Fruit fly (Drosophila melanogaster) whole organism, embryonic: ENCODE results near the gene mirr.

ENCODE experiments used
- Atf3 ChIP-seq: fragments of 200-800 bp; sonication (Bioruptor generic); optimal IDR thresholded peaks from 3 replicates; lab custom pipeline; 2016; ENCODE audit warnings: missing biosample characterization, missing genetic modification characterization
- BEAF-32 ChIP-seq: fragments of 200-800 bp; sonication (Bioruptor generic); optimal IDR thresholded peaks from 3 replicates; lab custom pipeline; 2017; ENCODE audit warnings: missing biosample characterization, missing genetic modification characterization, mild to moderate bottlenecking, moderate library complexity, missing genetic modification reagents
- CG10321 ChIP-seq: fragments of 200-800 bp; sonication (Bioruptor generic); IDR thresholded peaks from 2 replicates; pipeline ENCODE4 v1.3.6; 2022; ENCODE audit warnings: missing biosample characterization, missing genetic modification characterization
- CG10565 ChIP-seq: fragments of 200-800 bp; sonication (Bioruptor generic); optimal IDR thresholded peaks from 3 replicates; lab custom pipeline; 2016; ENCODE audit warnings: missing biosample characterization, mild to moderate bottlenecking, missing genetic modification characterization
- CG11247 ChIP-seq: fragments of 200-800 bp; sonication (Bioruptor generic); IDR thresholded peaks from 2 replicates; pipeline ENCODE4 v1.3.6; 2022; ENCODE audit warnings: missing biosample characterization, missing genetic modification characterization
- CG14860 ChIP-seq: fragments of 200-800 bp; sonication (Bioruptor generic); IDR thresholded peaks from 3 replicates; pipeline ENCODE4 v1.3.6; 2022; ENCODE audit warnings: missing biosample characterization, missing genetic modification characterization; ENCODE audit not compliant: partially characterized antibody
- CG14965 ChIP-seq: fragments of 200-800 bp; sonication (Bioruptor generic); optimal IDR thresholded peaks from 2 replicates; lab custom pipeline; 2016; ENCODE audit warnings: missing biosample characterization, missing genetic modification characterization, borderline replicate concordance
- CG15011 ChIP-seq: fragments of 200-800 bp; sonication (Bioruptor generic); optimal IDR thresholded peaks from 3 replicates; lab custom pipeline; 2018; ENCODE audit warnings: missing biosample characterization, mild to moderate bottlenecking, missing genetic modification characterization
- CG16813 ChIP-seq: fragments of 200-800 bp; sonication (Bioruptor generic); IDR thresholded peaks from 3 replicates; pipeline ENCODE4 v1.3.6; 2022; ENCODE audit warnings: missing biosample characterization, missing genetic modification characterization; ENCODE audit not compliant: partially characterized antibody
- CG16863 ChIP-seq: fragments of 200-800 bp; sonication (Bioruptor generic); optimal IDR thresholded peaks from 3 replicates; lab custom pipeline; 2016; ENCODE audit warnings: missing biosample characterization, missing genetic modification characterization
- CG18011 ChIP-seq: fragments of 200-800 bp; sonication (Bioruptor generic); optimal IDR thresholded peaks from 2 replicates; lab custom pipeline; 2017; ENCODE audit warnings: missing biosample characterization, missing genetic modification characterization, mild to moderate bottlenecking, moderate library complexity, missing genotype
- CG18262 ChIP-seq: fragments of 200-800 bp; optimal IDR thresholded peaks from 3 replicates; lab custom pipeline; 2019; ENCODE audit warnings: missing biosample characterization, mild to moderate bottlenecking, missing genetic modification characterization, moderate library complexity
- CG2712 ChIP-seq: fragments of 200-800 bp; optimal IDR thresholded peaks from 3 replicates; lab custom pipeline; 2019; ENCODE audit warnings: missing biosample characterization, mild to moderate bottlenecking, missing genetic modification characterization, moderate library complexity
- CG3726 ChIP-seq: fragments of 200-800 bp; sonication (Bioruptor generic); IDR thresholded peaks from 3 replicates; pipeline ENCODE4, ENCODE4 v1.3.6; 2022; ENCODE audit warnings: missing biosample characterization, missing genetic modification characterization
- CG3838 ChIP-seq: fragments of 200-800 bp; sonication (Bioruptor generic); optimal IDR thresholded peaks from 3 replicates; lab custom pipeline; 2016; ENCODE audit warnings: missing biosample characterization, missing genetic modification characterization
- CG3995 ChIP-seq: fragments of 200-800 bp; sonication (Bioruptor generic); optimal IDR thresholded peaks from 3 replicates; lab custom pipeline; 2016; ENCODE audit warnings: missing biosample characterization, missing genetic modification characterization
- CG7963 ChIP-seq: fragments of 200-800 bp; sonication (Bioruptor generic); IDR thresholded peaks from 3 replicates; pipeline ENCODE4 v1.3.6; 2022; ENCODE audit warnings: missing biosample characterization, missing genetic modification characterization; ENCODE audit not compliant: partially characterized antibody
- CG9437 ChIP-seq: fragments of 200-800 bp; sonication (Bioruptor generic); optimal IDR thresholded peaks from 2 replicates; lab custom pipeline; 2018; ENCODE audit warnings: missing biosample characterization, mild to moderate bottlenecking, missing genetic modification characterization
- D19A ChIP-seq: fragments of 200-800 bp; optimal IDR thresholded peaks from 3 replicates; lab custom pipeline; 2019; ENCODE audit warnings: missing biosample characterization, mild to moderate bottlenecking, missing genetic modification characterization, moderate library complexity
- Deaf1 ChIP-seq: fragments of 200-800 bp; optimal IDR thresholded peaks from 3 replicates; lab custom pipeline; 2019; ENCODE audit warnings: missing biosample characterization, mild to moderate bottlenecking, missing genetic modification characterization, moderate library complexity
- Dll ChIP-seq: fragments of 200-800 bp; sonication (Bioruptor generic); IDR thresholded peaks from 4 replicates; pipeline ENCODE4 v1.3.6; 2022; ENCODE audit warnings: missing biosample characterization, missing genetic modification characterization; ENCODE audit not compliant: partially characterized antibody
- Dref ChIP-seq: fragments of 200-800 bp; sonication (Bioruptor generic); IDR thresholded peaks from 2 replicates; pipeline ENCODE4 v1.3.6; 2022; ENCODE audit warnings: missing biosample characterization, missing genetic modification characterization
- Elba2 ChIP-seq: fragments of 200-800 bp; sonication (Bioruptor generic); optimal IDR thresholded peaks from 3 replicates; lab custom pipeline; 2016; ENCODE audit warnings: missing biosample characterization, missing genetic modification characterization
- Rfx ChIP-seq: fragments of 200-800 bp; sonication (Bioruptor generic); IDR thresholded peaks from 2 replicates; pipeline ENCODE4 v1.3.6; 2022; ENCODE audit warnings: missing biosample characterization, missing genetic modification characterization
- Scr ChIP-seq: fragments of 200-800 bp; sonication (Bioruptor generic); IDR thresholded peaks from 2 replicates; pipeline ENCODE4 v1.3.6; 2022; ENCODE audit warnings: missing biosample characterization, missing genetic modification characterization; ENCODE audit not compliant: partially characterized antibody
- Sox102F ChIP-seq: fragments of 200-800 bp; sonication (Bioruptor generic); optimal IDR thresholded peaks from 2 replicates; lab custom pipeline; 2018; ENCODE audit warnings: missing biosample characterization, mild to moderate bottlenecking, missing genetic modification characterization, moderate library complexity
- YL-1 ChIP-seq: fragments of 200-800 bp; sonication (Bioruptor generic); optimal IDR thresholded peaks from 3 replicates; lab custom pipeline; 2017; ENCODE audit warnings: missing biosample characterization, mild to moderate bottlenecking, missing genetic modification characterization
- ab ChIP-seq: fragments of 200-800 bp; sonication (Bioruptor generic); optimal IDR thresholded peaks from 2 replicates; lab custom pipeline; 2016; ENCODE audit warnings: missing biosample characterization, missing genetic modification characterization
- cas ChIP-seq: fragments of 200-800 bp; sonication (Bioruptor generic); IDR thresholded peaks from 2 replicates; pipeline ENCODE4 v1.3.6; 2022; ENCODE audit warnings: missing biosample characterization, missing genetic modification characterization
- cg ChIP-seq: fragments of 200-800 bp; sonication (Bioruptor generic); optimal IDR thresholded peaks from 3 replicates; lab custom pipeline; 2019; ENCODE audit warnings: missing biosample characterization, mild to moderate bottlenecking, missing genetic modification characterization, moderate library complexity
- crol ChIP-seq: fragments of 200-800 bp; sonication (Bioruptor generic); IDR thresholded peaks from 2 replicates; pipeline ENCODE4 v1.3.6; 2022; ENCODE audit warnings: missing biosample characterization, missing genetic modification characterization
- dimm ChIP-seq: fragments of 200-800 bp; sonication (Bioruptor generic); IDR thresholded peaks from 2 replicates; pipeline ENCODE4 v1.3.6; 2022; ENCODE audit warnings: missing biosample characterization, missing genetic modification characterization
- ewg ChIP-seq: fragments of 200-800 bp; sonication (Bioruptor generic); optimal IDR thresholded peaks from 3 replicates; lab custom pipeline; 2017; ENCODE audit warnings: mild to moderate bottlenecking, missing biosample characterization, missing genetic modification reagents, missing genetic modification characterization
- fru ChIP-seq: fragments of >200 bp; optimal IDR thresholded peaks from 2 replicates; lab custom pipeline; 2017
- her ChIP-seq: fragments of 200-800 bp; sonication (Bioruptor generic); optimal IDR thresholded peaks from 2 replicates; lab custom pipeline; 2016; ENCODE audit warnings: missing biosample characterization, missing genetic modification characterization
- insv ChIP-seq, 2 experiments: fragments of 200-800 bp; sonication (Bioruptor generic); optimal IDR thresholded peaks; 3 replicates each; lab custom pipeline; 2016 to 2018; ENCODE audit warnings: missing biosample characterization in 2 of 2, missing genetic modification characterization in 2 of 2
- lmd ChIP-seq: fragments of 200-800 bp; sonication (Bioruptor generic); IDR thresholded peaks from 2 replicates; pipeline ENCODE4 v1.3.6; 2022; ENCODE audit warnings: missing biosample characterization, missing genetic modification characterization
- mld ChIP-seq: fragments of 200-800 bp; sonication (Bioruptor generic); IDR thresholded peaks from 3 replicates; pipeline ENCODE4 v1.3.6; 2022; ENCODE audit warnings: missing biosample characterization, missing genetic modification characterization; ENCODE audit not compliant: partially characterized antibody
- nerfin-1 ChIP-seq: fragments of 200-800 bp; sonication (Bioruptor generic); optimal IDR thresholded peaks from 3 replicates; lab custom pipeline; 2019; ENCODE audit warnings: missing biosample characterization, mild to moderate bottlenecking, missing genetic modification characterization, moderate library complexity
- nerfin-2 ChIP-seq: fragments of 200-800 bp; sonication (Bioruptor generic); IDR thresholded peaks from 2 replicates; pipeline ENCODE4 v1.3.6; 2022; ENCODE audit warnings: missing biosample characterization, missing genetic modification characterization; ENCODE audit not compliant: partially characterized antibody
- onecut ChIP-seq: fragments of 200-800 bp; sonication (Bioruptor generic); IDR thresholded peaks from 2 replicates; pipeline ENCODE4 v1.3.6; 2022; ENCODE audit warnings: missing biosample characterization, missing genetic modification characterization
- org-1 ChIP-seq: fragments of 200-800 bp; sonication (Bioruptor generic); optimal IDR thresholded peaks from 2 replicates; lab custom pipeline; 2017; ENCODE audit warnings: missing biosample characterization, missing genetic modification characterization
- rib ChIP-seq: fragments of 200-800 bp; sonication (Bioruptor generic); IDR thresholded peaks from 2 replicates; pipeline ENCODE4 v1.3.6; 2022; ENCODE audit warnings: missing biosample characterization, missing genetic modification characterization
- sim ChIP-seq: fragments of 200-800 bp; sonication (Bioruptor generic); IDR thresholded peaks from 2 replicates; pipeline ENCODE4 v1.3.6; 2022; ENCODE audit warnings: missing biosample characterization, missing genetic modification characterization
- sr ChIP-seq: fragments of 200-800 bp; sonication (Bioruptor generic); IDR thresholded peaks from 3 replicates; pipeline ENCODE4 v1.3.6; 2022; ENCODE audit warnings: missing biosample characterization, missing genetic modification characterization
- ttk ChIP-seq: fragments of 200-800 bp; sonication (Bioruptor generic); IDR thresholded peaks from 2 replicates; pipeline ENCODE4 v2.1.2; 2022; ENCODE audit warnings: missing biosample characterization, missing genetic modification characterization
- zfh1 ChIP-seq: fragments of 200-800 bp; sonication (Bioruptor generic); IDR thresholded peaks from 3 replicates; pipeline ENCODE4 v1.3.6; 2022; ENCODE audit warnings: missing biosample characterization, missing genetic modification characterization

The mirr gene

DNA sequence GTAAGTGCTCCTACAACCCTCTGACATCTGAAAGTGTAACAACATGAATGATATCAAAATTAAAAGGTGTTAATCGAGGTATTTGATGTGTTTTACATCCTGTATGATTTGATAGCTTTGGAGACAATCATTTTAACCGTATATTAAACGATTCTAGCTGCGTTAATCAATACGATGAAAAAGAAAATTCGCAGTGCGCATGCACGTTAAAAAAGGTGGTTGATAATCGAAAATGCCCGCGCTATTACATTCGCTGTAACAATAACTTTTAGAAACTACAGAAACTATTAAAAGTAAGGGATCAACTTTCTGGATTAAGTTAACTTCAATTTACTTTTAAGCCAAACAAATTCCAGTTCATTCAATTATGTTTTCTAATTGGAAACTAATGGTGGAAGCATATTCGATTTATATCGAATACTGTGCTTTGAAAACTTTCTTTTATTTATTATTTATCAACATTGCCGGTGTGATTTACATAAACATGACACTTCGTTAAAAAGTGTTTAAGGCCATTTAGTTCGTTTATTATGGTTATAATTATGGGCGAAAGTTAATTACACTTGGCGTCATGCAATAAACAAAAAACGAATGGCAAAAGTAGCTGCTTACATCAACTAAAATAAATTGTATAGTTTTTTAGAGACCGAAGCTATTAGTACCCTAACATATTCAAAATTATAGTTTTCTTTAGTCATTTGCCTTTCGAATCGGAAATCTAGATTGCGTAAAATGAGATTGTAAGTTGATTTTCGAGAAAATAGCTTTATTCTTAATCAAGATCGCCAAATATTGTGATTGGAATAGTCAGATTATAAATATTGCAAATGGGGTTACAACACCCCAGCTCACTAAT is 55.5 kb downstream of the mirr start (continued):
- TF ChIP-seq CG11247 (GFP tag; lab: Robert Waterston, UW) (no peak), CG18011 (GFP tag; lab: Kevin White, UChicago) (no peak), onecut (peak; percentile 83), org-1 (GFP tag; lab: Kevin White, UChicago) (no peak), ewg (peak; percentile 82), dimm (GFP tag; lab: Robert Waterston, UW) (no peak), CG16813 (GFP tag; lab: Robert Waterston, UW) (peak; percentile 33; the same call in 1 of the 3 replicates), CG3838 (GFP tag; lab: Kevin White, UChicago) (no peak), CG16863 (GFP tag; lab: Kevin White, UChicago) (no peak), Elba2 (GFP tag; lab: Kevin White, UChicago) (no peak), lmd (GFP tag; lab: Robert Waterston, UW) (no peak), insv (GFP tag; optimal IDR thresholded peaks at IDR 0.05; lab: Kevin White, UChicago) (peak; percentile 55 to 93), CG10565 (GFP tag; lab: Kevin White, UChicago) (no peak), Rfx (no peak), CG14965 (GFP tag; lab: Kevin White, UChicago) (no peak), CG2712 (no peak), Dll (GFP tag; lab: Robert Waterston, UW) (0 out of 4 replicates have a peak, but pooled peaks have one; percentile 39), mld (GFP tag; lab: Robert Waterston, UW) (no peak), Atf3 (no peak), Sox102F (GFP tag; lab: Kevin White, UChicago) (no peak), CG9437 (GFP tag; lab: Kevin White, UChicago) (no peak), CG14860 (GFP tag; lab: Robert Waterston, UW) (no peak), her (no peak), Scr (GFP tag; lab: Robert Waterston, UW) (peak; percentile 42; the same call in 1 of the 2 replicates), crol (GFP tag; lab: Robert Waterston, UW) (no peak), fru (lab: Kevin White, UChicago) (no peak), zfh1 (GFP tag; lab: Robert Waterston, UW) (no peak), ttk (GFP tag; lab: Robert Waterston, UW) (no peak), CG3726 (no peak), BEAF-32 (GFP tag; lab: Kevin White, UChicago) (peak; percentile 49), sim (no peak), cas (GFP tag; lab: Robert Waterston, UW) (no peak), D19A (tag; lab: Kevin White, UChicago) (peak; percentile 93), rib (GFP tag; lab: Robert Waterston, UW) (no peak), CG7963 (no peak), nerfin-1 (no peak), Deaf1 (tag; lab: Kevin White, UChicago) (no peak), CG3995 (no peak), cg (GFP tag; lab: Kevin White, UChicago) (no peak), ab (GFP tag; lab: Kevin White, UChicago) (no peak), YL-1 (GFP tag; lab: Kevin White, UChicago) (no peak), CG10321 (GFP tag; lab: Robert Waterston, UW) (no peak), nerfin-2 (GFP tag; lab: Robert Waterston, UW) (no peak), Dref (GFP tag; lab: Robert Waterston, UW) (no peak), CG18262 (tag; lab: Kevin White, UChicago) (no peak), CG15011 (no peak), sr (GFP tag; lab: Robert Waterston, UW) (no peak)
